Worm (Caenorhabditis elegans) whole organism, L4 larva: Measurements from ENCODE around the gene F57F5.3.

Experiments
- F10B5.3 ChIP-seq: sonication (generic microtip); optimal IDR thresholded peaks from 2 replicates; lab custom pipeline; 2016; ENCODE audit warnings: mild to moderate bottlenecking, missing genetic modification characterization, missing compliant biosample characterization
- F26F4.8 ChIP-seq: fragments of 200-800 bp; sonication (Bioruptor generic); conservative IDR thresholded peaks from 2 replicates; pipeline ENCODE4 v1.3.6; 2022; ENCODE audit warnings: missing genetic modification characterization, missing compliant biosample characterization
- F37D6.2 ChIP-seq: sonication (generic microtip); optimal IDR thresholded peaks from 2 replicates; lab custom pipeline; 2016; ENCODE audit warnings: mild to moderate bottlenecking, missing genetic modification characterization, missing compliant biosample characterization
- Y105C5A.15 ChIP-seq: fragments of 200-800 bp; sonication (Bioruptor generic); IDR thresholded peaks from 2 replicates; pipeline ENCODE4 v1.3.6; 2022; ENCODE audit warnings: missing genetic modification characterization, missing compliant biosample characterization
- Y75B8A.6 ChIP-seq: fragments of 200-800 bp; sonication (Bioruptor generic); IDR thresholded peaks from 2 replicates; pipeline ENCODE4 v1.3.6; 2022; ENCODE audit warnings: missing genetic modification reagents, missing genetic modification characterization, missing compliant biosample characterization
- ZK546.5 ChIP-seq, 2 experiments: sonication (generic microtip); optimal IDR thresholded peaks; 2 replicates each; lab custom pipeline; 2017; ENCODE audit warnings: missing biosample characterization in 2 of 2, missing genetic modification characterization in 2 of 2
- aha-1 ChIP-seq: fragments of 150-350 bp; peaks from one replicate; lab custom pipeline; 2014; ENCODE audit warnings: missing biosample characterization, missing genetic modification characterization
- attf-4 ChIP-seq: sonication (generic microtip); optimal IDR thresholded peaks from 3 replicates; lab custom pipeline; 2017; ENCODE audit warnings: missing biosample characterization, missing genetic modification characterization
- ceh-44 ChIP-seq: fragments of 200-800 bp; sonication (Bioruptor generic); IDR thresholded peaks from 2 replicates; pipeline ENCODE4 v1.3.6; 2022; ENCODE audit warnings: missing genetic modification reagents, missing genetic modification characterization, missing compliant biosample characterization
- ces-1 ChIP-seq: fragments of 150-350 bp; sonication (generic microtip); optimal IDR thresholded peaks from 4 replicates; lab custom pipeline; 2014; ENCODE audit warnings: missing biosample characterization, missing genetic modification reagents, missing genetic modification characterization
- daf-19 ChIP-seq: fragments of 200-800 bp; sonication (Bioruptor generic); conservative IDR thresholded peaks from 2 replicates; pipeline ENCODE4 v1.3.6; 2022; ENCODE audit warnings: missing genetic modification characterization, missing compliant biosample characterization
- dmd-9 ChIP-seq: fragments of 200-800 bp; sonication (Bioruptor generic); IDR thresholded peaks from 2 replicates; pipeline ENCODE4 v1.3.6; 2022; ENCODE audit warnings: missing genetic modification reagents, missing genetic modification characterization, missing compliant biosample characterization
- egl-27 ChIP-seq: sonication (generic microtip); optimal IDR thresholded peaks from 3 replicates; lab custom pipeline; 2017; ENCODE audit warnings: missing biosample characterization, missing genetic modification reagents, missing genetic modification characterization
- fkh-10 ChIP-seq: fragments of 150-350 bp; optimal IDR thresholded peaks from 2 replicates; lab custom pipeline; 2014; ENCODE audit warnings: missing biosample characterization, missing genetic modification reagents, missing genetic modification characterization
- fos-1 ChIP-seq: fragments of 150-350 bp; optimal IDR thresholded peaks from 2 replicates; lab custom pipeline; 2014; ENCODE audit warnings: missing biosample characterization, missing genetic modification characterization
- gei-8 ChIP-seq: fragments of 200-800 bp; sonication (Bioruptor generic); optimal IDR thresholded peaks from 2 replicates; lab custom pipeline; 2018; ENCODE audit warnings: mild to moderate bottlenecking, missing genetic modification characterization, missing compliant biosample characterization
- hlh-30 ChIP-seq: sonication (generic microtip); optimal IDR thresholded peaks from 2 replicates; lab custom pipeline; 2017; ENCODE audit warnings: antibody characterized with exemption, mild to moderate bottlenecking, missing genetic modification characterization, missing compliant biosample characterization; ENCODE audit not compliant: insufficient read depth
- hmg-1.1 ChIP-seq: fragments of 200-800 bp; sonication (Bioruptor generic); IDR thresholded peaks from 2 replicates; pipeline ENCODE4 v1.3.6; 2022; ENCODE audit warnings: missing genetic modification reagents, missing genetic modification characterization, missing compliant biosample characterization
- jun-1 ChIP-seq: fragments of 150-350 bp; optimal IDR thresholded peaks from 2 replicates; lab custom pipeline; 2014; ENCODE audit warnings: missing biosample characterization, missing genetic modification reagents, missing genetic modification characterization
- lim-7 ChIP-seq: fragments of 200-800 bp; sonication (Bioruptor generic); IDR thresholded peaks from 2 replicates; pipeline ENCODE4 v1.3.6; 2022; ENCODE audit warnings: missing genetic modification characterization, missing compliant biosample characterization
- lin-1 ChIP-seq: fragments of 200-800 bp; sonication (Bioruptor generic); IDR thresholded peaks from 2 replicates; pipeline ENCODE4 v1.3.6; 2022; ENCODE audit warnings: missing genetic modification reagents, missing genetic modification characterization, missing compliant biosample characterization
- lin-29 ChIP-seq: fragments of 200-800 bp; sonication (Bioruptor generic); IDR thresholded peaks from 2 replicates; pipeline ENCODE4 v1.3.6; 2022; ENCODE audit warnings: missing genetic modification reagents, missing genetic modification characterization, missing compliant biosample characterization
- lin-38 ChIP-seq: fragments of 200-800 bp; sonication (Bioruptor generic); IDR thresholded peaks from 2 replicates; pipeline ENCODE4 v1.3.6; 2022; ENCODE audit warnings: missing genetic modification reagents, missing genetic modification characterization, missing compliant biosample characterization
- madf-9 ChIP-seq: fragments of 200-800 bp; sonication (Bioruptor generic); conservative IDR thresholded peaks from 2 replicates; pipeline ENCODE4 v1.3.6; 2022; ENCODE audit warnings: missing genetic modification reagents, missing genetic modification characterization, missing compliant biosample characterization
- mdl-1 ChIP-seq, 2 experiments: fragments of 150-350 bp in 1 of 2; sonication (generic microtip) in 1 of 2; optimal IDR thresholded peaks; 2 replicates each; lab custom pipeline; 2014 to 2017; ENCODE audit warnings: missing biosample characterization in 2 of 2, missing genetic modification characterization in 2 of 2
- mdt-29 ChIP-seq: fragments of 200-800 bp; sonication (Bioruptor generic); IDR thresholded peaks from 2 replicates; pipeline ENCODE4 v1.3.6; 2022; ENCODE audit warnings: missing genetic modification reagents, missing genetic modification characterization, missing compliant biosample characterization
- nhr-11 ChIP-seq: fragments of 150-350 bp; optimal IDR thresholded peaks from 2 replicates; lab custom pipeline; 2014; ENCODE audit warnings: missing biosample characterization, missing genetic modification characterization
- nhr-111 ChIP-seq: fragments of 200-800 bp; sonication (Bioruptor generic); optimal IDR thresholded peaks from 2 replicates; lab custom pipeline; 2018; ENCODE audit warnings: mild to moderate bottlenecking, missing genetic modification characterization, missing compliant biosample characterization
- nhr-25 ChIP-seq: sonication (generic microtip); optimal IDR thresholded peaks from 2 replicates; lab custom pipeline; 2017; ENCODE audit warnings: missing genetic modification characterization, mild to moderate bottlenecking, missing compliant biosample characterization, antibody characterized with exemption, moderate library complexity, borderline replicate concordance; ENCODE audit not compliant: insufficient read depth
- nhr-42 ChIP-seq: fragments of 200-800 bp; sonication (Bioruptor generic); IDR thresholded peaks from 2 replicates; pipeline ENCODE4 v1.3.6; 2022; ENCODE audit warnings: missing genetic modification characterization, missing compliant biosample characterization
- nhr-48 ChIP-seq: sonication (generic microtip); optimal IDR thresholded peaks from 2 replicates; lab custom pipeline; 2016; ENCODE audit warnings: mild to moderate bottlenecking, missing genetic modification characterization, missing compliant biosample characterization
- nhr-6 ChIP-seq: fragments of 150-350 bp; optimal IDR thresholded peaks from 2 replicates; lab custom pipeline; 2014; ENCODE audit warnings: missing biosample characterization, missing genetic modification characterization
- pha-4 ChIP-seq, 2 experiments: fragments of 150-350 bp in 1 of 2; fragments of 200-800 bp in 1 of 2; sonication (Bioruptor generic) in 1 of 2; IDR thresholded peaks in 1 of 2; optimal IDR thresholded peaks in 1 of 2; 2 replicates each; pipeline versions ENCODE4 v1.3.6 to Lab custom; 2014 to 2022; ENCODE audit warnings: missing genetic modification characterization in 2 of 2, missing genetic modification reagents in 2 of 2, missing biosample characterization in 1 of 2, missing compliant biosample characterization in 1 of 2
- php-3 ChIP-seq: fragments of 200-800 bp; sonication (Bioruptor generic); IDR thresholded peaks from 2 replicates; pipeline ENCODE4 v1.3.6; 2022; ENCODE audit warnings: missing genetic modification reagents, missing genetic modification characterization, missing compliant biosample characterization
- sdz-12 ChIP-seq: fragments of 200-800 bp; sonication (Bioruptor generic); optimal IDR thresholded peaks from 2 replicates; lab custom pipeline; 2018; ENCODE audit warnings: mild to moderate bottlenecking, missing genetic modification characterization, missing compliant biosample characterization
- skn-1 ChIP-seq: fragments of 150-350 bp; optimal IDR thresholded peaks from 2 replicates; lab custom pipeline; 2014; ENCODE audit warnings: missing biosample characterization, missing genetic modification characterization
- spr-3 ChIP-seq: fragments of 200-800 bp; sonication (Bioruptor generic); optimal IDR thresholded peaks from 2 replicates; lab custom pipeline; 2018; ENCODE audit warnings: mild to moderate bottlenecking, missing genetic modification characterization, missing compliant biosample characterization
- unc-39 ChIP-seq: sonication (generic microtip); optimal IDR thresholded peaks from 2 replicates; lab custom pipeline; 2017; ENCODE audit warnings: missing biosample characterization, missing genetic modification characterization
- zfp-2 ChIP-seq: sonication (generic microtip); optimal IDR thresholded peaks from 2 replicates; lab custom pipeline; 2016; ENCODE audit warnings: mild to moderate bottlenecking, missing genetic modification characterization, missing compliant biosample characterization
- zfp-3 ChIP-seq: fragments of 200-800 bp; sonication (Bioruptor generic); conservative IDR thresholded peaks from 2 replicates; pipeline ENCODE4 v1.3.6; 2022; ENCODE audit warnings: missing genetic modification reagents, missing genetic modification characterization, missing compliant biosample characterization

The F57F5.3 gene

DNA sequence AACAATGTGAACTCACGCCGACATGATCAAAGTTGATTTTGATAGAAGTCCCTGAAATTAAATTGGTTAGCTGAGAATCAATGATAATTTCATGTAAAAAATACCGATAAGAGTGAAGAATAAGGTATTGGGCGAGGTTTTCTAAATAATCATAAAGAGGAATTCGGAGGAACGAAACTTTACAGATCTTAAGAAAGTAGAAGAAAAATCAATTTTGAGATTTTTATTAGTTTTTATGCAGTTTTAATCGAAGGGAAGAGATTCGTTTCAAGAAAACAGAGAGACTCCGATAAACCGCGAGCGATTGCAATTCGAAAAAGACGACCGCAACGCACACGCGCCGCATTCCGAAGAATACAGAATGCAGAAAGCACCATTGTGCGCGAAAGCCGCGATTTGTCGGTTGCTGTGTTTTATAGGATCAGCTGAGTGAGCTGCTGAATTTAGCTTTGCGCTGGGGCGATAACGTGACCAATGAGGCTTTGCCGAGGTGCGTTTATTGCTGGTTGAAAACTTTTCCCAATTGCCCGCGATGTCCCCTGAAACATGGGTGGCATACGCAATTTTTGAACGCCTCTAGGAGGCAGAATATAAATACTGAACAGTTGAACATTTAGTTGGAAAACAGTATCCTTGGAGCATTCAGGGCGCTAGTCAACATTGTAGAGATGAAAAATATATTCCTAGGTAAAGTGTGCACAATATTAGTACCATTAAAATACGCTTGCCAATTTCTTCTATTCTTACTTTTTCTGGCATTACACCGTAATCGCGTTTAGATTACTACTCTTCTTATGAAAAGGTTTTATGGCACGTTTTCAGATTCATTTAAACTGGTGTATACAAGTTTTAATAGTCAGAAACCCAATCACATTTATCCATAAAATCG, 26.5 kb downstream of the F57F5.3 start, which contains the start of gene snr-4 (continued):
- TF ChIP-seq jun-1 (tag; lab: Kevin White, UChicago) (peak; percentile 78), nhr-48 (peak; percentile 84), fkh-10 (GFP tag; lab: Kevin White, UChicago) (peak; percentile 73), unc-39 (tag; lab: Kevin White, UChicago) (no peak), lin-1 (peak; percentile 92), lim-7 (peak; percentile 72), aha-1 (tag; lab: Kevin White, UChicago) (peak; percentile 96), F26F4.8 (GFP tag; lab: Robert Waterston, UW) (no peak), ceh-44 (GFP tag; lab: Robert Waterston, UW) (peak; percentile 95), egl-27 (no peak), skn-1 (no peak), madf-9 (GFP tag; lab: Robert Waterston, UW) (peak; percentile 43; the same call in 1 of the 2 replicates), pha-4 (GFP tag; IDR thresholded peaks at IDR 0.05; lab: Robert Waterston, UW) (peak; percentile 81), pha-4 (tag; optimal IDR thresholded peaks at IDR 0.05; lab: Kevin White, UChicago) (no peak), nhr-42 (GFP tag; lab: Robert Waterston, UW) (peak; percentile 91), lin-38 (GFP tag; lab: Robert Waterston, UW) (peak; percentile 91), F10B5.3 (tag; lab: Kevin White, UChicago) (peak; percentile 88), fos-1 (tag; lab: Kevin White, UChicago) (no peak), dmd-9 (GFP tag; lab: Robert Waterston, UW) (peak; percentile 86), sdz-12 (GFP tag; lab: Kevin White, UChicago) (peak; percentile 82), mdl-1 (tag; optimal IDR thresholded peaks at IDR 0.05; lab: Kevin White, UChicago) (peak; percentile 76 to 88), gei-8 (peak; percentile 69), lin-29 (GFP tag; lab: Robert Waterston, UW) (no peak), nhr-111 (GFP tag; lab: Kevin White, UChicago) (peak; percentile 72), ZK546.5 (tag; optimal IDR thresholded peaks at IDR 0.05; lab: Kevin White, UChicago) (no peak), attf-4 (tag; lab: Kevin White, UChicago) (no peak), zfp-2 (tag; lab: Kevin White, UChicago) (peak; percentile 35), F37D6.2 (tag; lab: Kevin White, UChicago) (peak; percentile 85), daf-19 (0 out of 2 replicates have a peak, but pooled peaks have one; percentile 34), Y105C5A.15 (GFP tag; lab: Robert Waterston, UW) (peak; percentile 5; the same call in 1 of the 2 replicates), spr-3 (GFP tag; lab: Kevin White, UChicago) (peak; percentile 78), hmg-1.1 (GFP tag; lab: Robert Waterston, UW) (peak; percentile 95), nhr-6 (tag; lab: Kevin White, UChicago) (peak; percentile 98), hlh-30 (tag; lab: Kevin White, UChicago) (peak; percentile 94), php-3 (GFP tag; lab: Robert Waterston, UW) (peak; percentile 87), nhr-11 (tag; lab: Kevin White, UChicago) (peak; percentile 90), nhr-25 (tag; lab: Kevin White, UChicago) (peak; percentile 79), ces-1 (no peak), zfp-3 (GFP tag; lab: Robert Waterston, UW) (peak; percentile 63; the same call in 1 of the 2 replicates), mdt-29 (GFP tag; lab: Robert Waterston, UW) (peak; percentile 91), Y75B8A.6 (GFP tag; lab: Robert Waterston, UW) (peak; percentile 69; the same call in 1 of the 2 replicates)
